Worm (Caenorhabditis elegans): ENCODE results near the gene srh-288.

ce11 chrV:17819704-17820103 lies 24.1 kb upstream of the srh-288 start:
- TF ChIP-seq mdl-1 (tag; optimal IDR thresholded peaks at IDR 0.05) (no peak), elt-2 (tag; optimal IDR thresholded peaks at IDR 0.05) (no peak), ceh-28 (tag; optimal IDR thresholded peaks at IDR 0.05) (no peak), nhr-23 (tag; optimal IDR thresholded peaks at IDR 0.05) (no peak), unc-62 (GFP tag; optimal IDR thresholded peaks at IDR 0.05) (no peak), snpc-4 (tag; optimal IDR thresholded peaks at IDR 0.05) (no peak), nhr-12 (tag; optimal IDR thresholded peaks at IDR 0.05) (no peak), ztf-4 (tag; optimal IDR thresholded peaks at IDR 0.05) (no peak), pha-4 (tag; optimal IDR thresholded peaks at IDR 0.05) (no peak)
